1 fruit fly cellular context compared by ENCODE assay signal in the genomic region with DNA sequence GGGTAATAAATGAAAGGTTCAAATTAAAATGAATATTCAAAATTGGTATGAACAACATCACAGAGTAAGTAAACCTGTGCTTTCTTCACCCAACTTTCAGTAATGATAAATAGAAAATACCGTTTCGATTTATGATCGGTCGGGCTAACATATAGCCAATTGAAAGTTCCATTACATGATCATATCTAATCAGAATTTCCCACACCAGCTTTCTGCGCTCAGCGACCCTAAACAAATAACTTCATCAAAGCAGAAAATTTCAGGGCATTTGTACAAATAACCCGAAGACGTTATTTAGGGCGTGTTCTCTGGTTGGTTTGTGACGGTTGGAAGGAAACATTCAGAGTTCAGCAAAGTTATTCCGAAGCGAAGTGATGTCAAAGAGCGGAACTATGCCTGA.
TF ChIP-seq lines count a peak whose summit lies in the region.

No protein-coding gene starts in this region.

TF ChIP-seq in whole organism, embryonic, 481 proteins besides CTCF, POLR2A, EP300 and RAD21 (continued from another document):
- TF ChIP-seq Oaz (GFP tag; IDR thresholded peaks at IDR 0.05; lab: Robert Waterston, UW) (no peak), sc (optimal IDR thresholded peaks at IDR 0.05; lab: Kevin White, UChicago) (no peak), sc (GFP tag; optimal IDR thresholded peaks at IDR 0.05; lab: Kevin White, UChicago) (no peak), HmgZ (tag; optimal IDR thresholded peaks at IDR 0.05; lab: Kevin White, UChicago) (no peak), Hr3 (GFP tag; optimal IDR thresholded peaks at IDR 0.05; lab: Kevin White, UChicago) (no peak), Pdp1 (GFP tag; optimal IDR thresholded peaks at IDR 0.05; lab: Kevin White, UChicago) (peak in 1 of 2 experiments; percentile 13), chif (GFP tag; optimal IDR thresholded peaks at IDR 0.05; lab: Kevin White, UChicago) (no peak), Nf-YB (GFP tag; optimal IDR thresholded peaks at IDR 0.05; lab: Kevin White, UChicago) (peak; percentile 24), CG9215 (GFP tag; IDR thresholded peaks at IDR 0.05; lab: Robert Waterston, UW) (no peak), pfk (GFP tag; optimal IDR thresholded peaks at IDR 0.05; lab: Kevin White, UChicago) (no peak)
